Fruit fly (Drosophila melanogaster) whole organism, embryonic: ENCODE measurements around the gene CG10345.

Experiments
- ATbp ChIP-seq: fragments of 200-800 bp; sonication (Bioruptor generic); optimal IDR thresholded peaks from 2 replicates; lab custom pipeline; 2017; ENCODE audit warnings: missing biosample characterization, mild to moderate bottlenecking, missing genetic modification characterization, missing genetic modification reagents
- BtbVII ChIP-seq: fragments of 200-800 bp; sonication (Bioruptor generic); optimal IDR thresholded peaks from 3 replicates; lab custom pipeline; 2017; ENCODE audit warnings: missing biosample characterization, mild to moderate bottlenecking, missing genetic modification characterization
- CG10959 ChIP-seq: fragments of 200-800 bp; sonication (Bioruptor generic); IDR thresholded peaks from 2 replicates; pipeline ENCODE4 v1.3.6; 2022; ENCODE audit warnings: missing biosample characterization, missing genetic modification characterization
- CG14014 ChIP-seq: fragments of 200-800 bp; sonication (Bioruptor generic); IDR thresholded peaks from 2 replicates; pipeline ENCODE4 v1.3.6; 2022; ENCODE audit warnings: missing biosample characterization, missing genetic modification characterization
- CG15601 ChIP-seq: fragments of 200-800 bp; sonication (Bioruptor generic); optimal IDR thresholded peaks from 3 replicates; lab custom pipeline; 2019; ENCODE audit warnings: missing biosample characterization, mild to moderate bottlenecking, missing genetic modification characterization, moderate library complexity
- CG1602 ChIP-seq: fragments of 200-800 bp; sonication (Bioruptor generic); optimal IDR thresholded peaks from 3 replicates; lab custom pipeline; 2016; ENCODE audit warnings: missing biosample characterization, missing genetic modification characterization
- CG16813 ChIP-seq: fragments of 200-800 bp; sonication (Bioruptor generic); IDR thresholded peaks from 3 replicates; pipeline ENCODE4 v1.3.6; 2022; ENCODE audit warnings: missing biosample characterization, missing genetic modification characterization; ENCODE audit not compliant: partially characterized antibody
- CG17912 ChIP-seq: fragments of 200-800 bp; sonication (Bioruptor generic); optimal IDR thresholded peaks from 2 replicates; lab custom pipeline; 2018; ENCODE audit warnings: missing biosample characterization, mild to moderate bottlenecking, missing genetic modification characterization
- CG1792 ChIP-seq: fragments of 200-800 bp; sonication (Bioruptor generic); optimal IDR thresholded peaks from 2 replicates; lab custom pipeline; 2016; ENCODE audit warnings: missing biosample characterization, missing genetic modification characterization
- CG18262 ChIP-seq: fragments of 200-800 bp; optimal IDR thresholded peaks from 3 replicates; lab custom pipeline; 2019; ENCODE audit warnings: missing biosample characterization, mild to moderate bottlenecking, missing genetic modification characterization, moderate library complexity
- CG32772 ChIP-seq: fragments of 200-800 bp; sonication (Bioruptor generic); IDR thresholded peaks from 2 replicates; pipeline ENCODE4 v1.3.6; 2022; ENCODE audit warnings: missing biosample characterization, missing genetic modification characterization
- CG33213 ChIP-seq: fragments of 200-800 bp; sonication (Bioruptor generic); optimal IDR thresholded peaks from 3 replicates; lab custom pipeline; 2016; ENCODE audit warnings: missing biosample characterization, missing genetic modification characterization
- CG4854 ChIP-seq: fragments of 200-800 bp; sonication (Bioruptor generic); optimal IDR thresholded peaks from 2 replicates; lab custom pipeline; 2016; ENCODE audit warnings: missing biosample characterization, missing genetic modification characterization, inconsistent platforms
- CG7839 ChIP-seq: fragments of 200-800 bp; sonication (Bioruptor generic); optimal IDR thresholded peaks from 3 replicates; lab custom pipeline; 2018; ENCODE audit warnings: missing biosample characterization, mild to moderate bottlenecking, missing genetic modification characterization, moderate library complexity
- Dbx ChIP-seq: fragments of 200-800 bp; sonication (Bioruptor generic); IDR thresholded peaks from 3 replicates; pipeline ENCODE4 v1.3.6; 2022; ENCODE audit warnings: missing biosample characterization, missing genetic modification characterization
- Dek ChIP-seq: fragments of 200-800 bp; sonication (Bioruptor generic); optimal IDR thresholded peaks from 3 replicates; lab custom pipeline; 2019; ENCODE audit warnings: missing biosample characterization, mild to moderate bottlenecking, missing genetic modification characterization, moderate library complexity
- Ets65A ChIP-seq: fragments of 200-800 bp; sonication (Bioruptor generic); peaks from one replicate; lab custom pipeline; 2016; ENCODE audit warnings: missing biosample characterization, missing genetic modification characterization
- Hand ChIP-seq: fragments of 200-800 bp; sonication (Bioruptor generic); optimal IDR thresholded peaks from 2 replicates; lab custom pipeline; 2017; ENCODE audit warnings: mild to moderate bottlenecking, missing biosample characterization, missing genetic modification reagents, missing genetic modification characterization
- Hr39 ChIP-seq: fragments of >200 bp; optimal IDR thresholded peaks from 2 replicates; lab custom pipeline; 2017
- Hr78 ChIP-seq, 2 experiments: fragments of 200-800 bp in 1 of 2; fragments of >200 bp in 1 of 2; sonication (Bioruptor generic) in 1 of 2; optimal IDR thresholded peaks; 2 replicates each; lab custom pipeline; 2017 to 2019; ENCODE audit warnings: missing biosample characterization in 2 of 2, missing genetic modification characterization in 2 of 2, mild to moderate bottlenecking in 1 of 2, moderate library complexity in 1 of 2
- Lhr ChIP-seq: fragments of 200-800 bp; sonication (Bioruptor generic); optimal IDR thresholded peaks from 3 replicates; lab custom pipeline; 2017; ENCODE audit warnings: mild to moderate bottlenecking, missing biosample characterization, missing genetic modification reagents, missing genetic modification characterization
- Med ChIP-seq: fragments of 200-800 bp; sonication (Bioruptor generic); peaks from one replicate; lab custom pipeline; 2016; ENCODE audit warnings: missing biosample characterization, missing genetic modification characterization, mild to moderate bottlenecking, inconsistent platforms, moderate library complexity
- Meics ChIP-seq: fragments of 200-800 bp; sonication (Bioruptor generic); optimal IDR thresholded peaks from 2 replicates; lab custom pipeline; 2017; ENCODE audit warnings: missing biosample characterization, mild to moderate bottlenecking, missing genetic modification characterization
- NK7.1 ChIP-seq: fragments of 200-800 bp; sonication (Bioruptor generic); optimal IDR thresholded peaks from 3 replicates; lab custom pipeline; 2016; ENCODE audit warnings: missing biosample characterization, missing genetic modification characterization
- Nf-YB ChIP-seq: fragments of 200-800 bp; sonication (Bioruptor generic); optimal IDR thresholded peaks from 3 replicates; lab custom pipeline; 2019; ENCODE audit warnings: missing biosample characterization, mild to moderate bottlenecking, missing genetic modification characterization, moderate library complexity
- NfI ChIP-seq: fragments of 200-800 bp; sonication (Bioruptor generic); optimal IDR thresholded peaks from 3 replicates; lab custom pipeline; 2018; ENCODE audit warnings: missing biosample characterization, mild to moderate bottlenecking, missing genetic modification characterization, moderate library complexity
- Oli ChIP-seq: fragments of 200-800 bp; sonication (Bioruptor generic); optimal IDR thresholded peaks from 2 replicates; lab custom pipeline; 2018; ENCODE audit warnings: missing biosample characterization, mild to moderate bottlenecking, missing genetic modification characterization, moderate library complexity
- PHDP ChIP-seq: fragments of 200-800 bp; sonication (Bioruptor generic); optimal IDR thresholded peaks from 3 replicates; lab custom pipeline; 2018; ENCODE audit warnings: missing biosample characterization, mild to moderate bottlenecking, missing genetic modification characterization, moderate library complexity
- Rx ChIP-seq: fragments of 200-800 bp; sonication (Bioruptor generic); IDR thresholded peaks from 2 replicates; pipeline ENCODE4 v1.3.6; 2022; ENCODE audit warnings: missing biosample characterization, missing genetic modification characterization
- Scr ChIP-seq: fragments of 200-800 bp; sonication (Bioruptor generic); IDR thresholded peaks from 2 replicates; pipeline ENCODE4 v1.3.6; 2022; ENCODE audit warnings: missing biosample characterization, missing genetic modification characterization; ENCODE audit not compliant: partially characterized antibody
- Side ChIP-seq: fragments of 200-800 bp; sonication (Bioruptor generic); optimal IDR thresholded peaks from 2 replicates; lab custom pipeline; 2016; ENCODE audit warnings: missing biosample characterization, missing genetic modification characterization
- Sry-δ ChIP-seq: fragments of 200-800 bp; sonication (Bioruptor generic); optimal IDR thresholded peaks from 2 replicates; lab custom pipeline; 2016; ENCODE audit warnings: missing biosample characterization, missing genetic modification characterization
- Tbp ChIP-seq: fragments of >200 bp; optimal IDR thresholded peaks from 2 replicates; lab custom pipeline; 2018; ENCODE audit warnings: missing biosample characterization, missing genetic modification characterization
- amos ChIP-seq: fragments of 200-800 bp; sonication (Bioruptor generic); IDR thresholded peaks from 2 replicates; pipeline ENCODE4 v1.3.6; 2022; ENCODE audit warnings: missing biosample characterization, missing genetic modification characterization; ENCODE audit not compliant: partially characterized antibody
- ash1 ChIP-seq: fragments of 200-800 bp; sonication (Bioruptor generic); optimal IDR thresholded peaks from 2 replicates; lab custom pipeline; 2018; ENCODE audit warnings: missing biosample characterization, mild to moderate bottlenecking, missing genetic modification characterization
- crol ChIP-seq: fragments of 200-800 bp; sonication (Bioruptor generic); IDR thresholded peaks from 2 replicates; pipeline ENCODE4 v1.3.6; 2022; ENCODE audit warnings: missing biosample characterization, missing genetic modification characterization
- dimm ChIP-seq: fragments of 200-800 bp; sonication (Bioruptor generic); IDR thresholded peaks from 2 replicates; pipeline ENCODE4 v1.3.6; 2022; ENCODE audit warnings: missing biosample characterization, missing genetic modification characterization
- esg ChIP-seq: fragments of 200-800 bp; sonication (Bioruptor generic); conservative IDR thresholded peaks from 2 replicates; pipeline ENCODE4 v1.3.6; 2022; ENCODE audit warnings: missing biosample characterization, missing genetic modification characterization
- eyg ChIP-seq: fragments of 200-800 bp; sonication (Bioruptor generic); optimal IDR thresholded peaks from 3 replicates; lab custom pipeline; 2016; ENCODE audit warnings: missing biosample characterization, missing genetic modification characterization
- fd102C ChIP-seq: fragments of 200-800 bp; sonication (Bioruptor generic); optimal IDR thresholded peaks from 2 replicates; lab custom pipeline; 2018; ENCODE audit warnings: missing biosample characterization, mild to moderate bottlenecking, missing genetic modification characterization, moderate library complexity
- gcm ChIP-seq: fragments of 200-800 bp; sonication (Bioruptor generic); optimal IDR thresholded peaks from 2 replicates; lab custom pipeline; 2019; ENCODE audit warnings: missing biosample characterization, mild to moderate bottlenecking, missing genetic modification characterization, moderate library complexity
- gcm2 ChIP-seq: fragments of 200-800 bp; sonication (Bioruptor generic); optimal IDR thresholded peaks from 2 replicates; lab custom pipeline; 2016; ENCODE audit warnings: missing biosample characterization, missing genetic modification characterization
- gt ChIP-seq: fragments of 200-800 bp; sonication (Bioruptor generic); IDR thresholded peaks from 2 replicates; pipeline ENCODE4 v1.3.6; 2022; ENCODE audit warnings: missing biosample characterization, missing genetic modification characterization
- ham ChIP-seq: fragments of 200-800 bp; sonication (Bioruptor generic); IDR thresholded peaks from 2 replicates; pipeline ENCODE4 v1.3.6; 2022; ENCODE audit warnings: missing biosample characterization, missing genetic modification characterization
- hkb ChIP-seq, 2 experiments: fragments of 200-800 bp in 1 of 2; fragments of >200 bp in 1 of 2; sonication (Bioruptor generic) in 1 of 2; IDR thresholded peaks in 1 of 2; optimal IDR thresholded peaks in 1 of 2; 2 replicates each; pipeline versions ENCODE4 v1.3.6 to Lab custom; 2017 to 2022; ENCODE audit warnings: missing biosample characterization in 1 of 2, missing genetic modification characterization in 1 of 2
- jigr1 ChIP-seq: fragments of 200-800 bp; sonication (Bioruptor generic); IDR thresholded peaks from 3 replicates; pipeline ENCODE4 v1.3.6; 2022; ENCODE audit warnings: missing biosample characterization, missing genetic modification characterization
- ken ChIP-seq: fragments of 200-800 bp; sonication (Bioruptor generic); IDR thresholded peaks from 3 replicates; pipeline ENCODE4 v1.3.6; 2022; ENCODE audit warnings: missing biosample characterization, missing genetic modification characterization
- lola ChIP-seq, 3 experiments: fragments of >200 bp in 2 of 3; fragments of 200-800 bp in 1 of 3; sonication (Bioruptor generic) in 1 of 3; optimal IDR thresholded peaks; 2 replicates each; lab custom pipeline; 2017 to 2019; ENCODE audit warnings: missing biosample characterization in 3 of 3, missing genetic modification characterization in 3 of 3, mild to moderate bottlenecking in 1 of 3, moderate library complexity in 1 of 3
- sens ChIP-seq: fragments of 200-800 bp; sonication (Bioruptor generic); peaks from one replicate; lab custom pipeline; 2016; ENCODE audit warnings: missing biosample characterization, missing genetic modification characterization
- sisA ChIP-seq: fragments of 200-800 bp; sonication (Bioruptor generic); IDR thresholded peaks from 2 replicates; pipeline ENCODE4 v1.3.6; 2022; ENCODE audit warnings: missing biosample characterization, missing genetic modification characterization
- vnd ChIP-seq: fragments of 200-800 bp; sonication (Bioruptor generic); IDR thresholded peaks from 3 replicates; pipeline ENCODE4 v1.3.6; 2022; ENCODE audit warnings: missing biosample characterization, missing genetic modification characterization; ENCODE audit not compliant: partially characterized antibody

The CG10345 gene

DNA sequence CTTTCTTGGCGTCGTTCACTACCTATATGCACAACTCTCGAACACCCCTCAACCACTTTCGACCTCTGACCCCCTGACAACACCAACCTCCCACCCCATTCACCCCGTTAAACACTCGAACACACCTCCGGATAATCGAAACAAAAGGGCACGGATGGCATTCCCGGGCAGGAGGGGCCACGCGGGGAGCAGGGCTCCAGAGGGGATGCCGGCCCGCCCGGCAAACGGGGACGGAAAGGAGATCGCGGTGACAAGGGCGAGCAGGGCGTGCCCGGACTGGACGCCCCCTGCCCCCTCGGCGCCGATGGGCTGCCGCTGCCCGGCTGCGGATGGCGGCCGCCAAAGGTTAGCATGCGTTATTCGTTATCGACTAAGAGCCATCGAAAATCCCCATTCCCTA is 35.3 kb downstream of the CG10345 start:
- TF ChIP-seq CG14014 (GFP tag; lab: Robert Waterston, UW) (no peak), lola (GFP tag; optimal IDR thresholded peaks at IDR 0.05; lab: Kevin White, UChicago) (no peak), jigr1 (GFP tag; lab: Robert Waterston, UW) (0 out of 3 replicates have a peak, but pooled peaks have one; percentile 18), CG33213 (GFP tag; lab: Kevin White, UChicago) (no peak), Hr39 (peak; percentile 79), ATbp (GFP tag; lab: Kevin White, UChicago) (no peak), Med (GFP tag; lab: Kevin White, UChicago) (peak; percentile 34), amos (no peak), CG17912 (GFP tag; lab: Kevin White, UChicago) (no peak), NfI (GFP tag; lab: Kevin White, UChicago) (no peak), CG16813 (GFP tag; lab: Robert Waterston, UW) (no peak), Hand (no peak), Tbp (GFP tag; lab: Kevin White, UChicago) (no peak), crol (GFP tag; lab: Robert Waterston, UW) (peak; percentile 79), gcm2 (GFP tag; lab: Kevin White, UChicago) (no peak), Meics (no peak), gt (GFP tag; lab: Robert Waterston, UW) (no peak), CG15601 (tag; lab: Kevin White, UChicago) (no peak), Dek (no peak), CG1792 (no peak), vnd (GFP tag; lab: Robert Waterston, UW) (no peak), sisA (peak; percentile 39; the same call in 1 of the 2 replicates), PHDP (tag; lab: Kevin White, UChicago) (no peak), CG32772 (GFP tag; lab: Robert Waterston, UW) (no peak), Sry-δ (no peak), esg (no peak), dimm (GFP tag; lab: Robert Waterston, UW) (no peak), ash1 (GFP tag; lab: Kevin White, UChicago) (no peak), Lhr (GFP tag; lab: Kevin White, UChicago) (no peak), Dbx (GFP tag; lab: Robert Waterston, UW) (no peak), Oli (no peak), hkb (optimal IDR thresholded peaks at IDR 0.05; lab: Kevin White, UChicago) (no peak), hkb (GFP tag; IDR thresholded peaks at IDR 0.05; lab: Robert Waterston, UW) (no peak), CG18262 (tag; lab: Kevin White, UChicago) (no peak), CG10959 (GFP tag; lab: Robert Waterston, UW) (no peak), CG7839 (tag; lab: Kevin White, UChicago) (no peak), Hr78 (GFP tag; optimal IDR thresholded peaks at IDR 0.05; lab: Kevin White, UChicago) (peak in 1 of 2 experiments; percentile 35), CG4854 (GFP tag; lab: Kevin White, UChicago) (no peak), fd102C (GFP tag; lab: Kevin White, UChicago) (no peak), Scr (GFP tag; lab: Robert Waterston, UW) (no peak), ham (GFP tag; lab: Robert Waterston, UW) (0 out of 2 replicates have a peak, but pooled peaks have one; percentile 36), Side (GFP tag; lab: Kevin White, UChicago) (no peak), sens (peak; percentile 46), Ets65A (GFP tag; lab: Kevin White, UChicago) (no peak), Nf-YB (GFP tag; lab: Kevin White, UChicago) (no peak), CG1602 (no peak), NK7.1 (GFP tag; lab: Kevin White, UChicago) (no peak), ken (no peak), BtbVII (GFP tag; lab: Kevin White, UChicago) (no peak), Rx (GFP tag; lab: Robert Waterston, UW) (no peak), gcm (GFP tag; lab: Kevin White, UChicago) (no peak), eyg (GFP tag; lab: Kevin White, UChicago) (no peak)
